Comparison of ENCODE assay signal across 3 fruit fly cellular contexts in genomic region chr3R:25880198-25880970, dm6.
A peak's percentile ranks its signal among the peaks of the same experiment; 100 is the strongest.
TF ChIP-seq lines count a peak whose summit lies in the region.

No protein-coding gene starts in this region.

TF ChIP-seq in whole organism, embryonic, 481 proteins besides CTCF, POLR2A, EP300 and RAD21 (continued from another document and continues in another):
- TF ChIP-seq Dp (GFP tag; optimal IDR thresholded peaks at IDR 0.05; lab: Kevin White, UChicago) (no peak), CG10209 (GFP tag; optimal IDR thresholded peaks at IDR 0.05; lab: Kevin White, UChicago) (peak; percentile 42), Asciz (GFP tag; optimal IDR thresholded peaks at IDR 0.05; lab: Kevin White, UChicago) (peak; percentile 37), CG1529 (GFP tag; optimal IDR thresholded peaks at IDR 0.05; lab: Kevin White, UChicago) (no peak), CG14667 (GFP tag; IDR thresholded peaks at IDR 0.05; lab: Robert Waterston, UW) (no peak), Myb (GFP tag; optimal IDR thresholded peaks at IDR 0.05; lab: Kevin White, UChicago) (peak; percentile 3), nau (GFP tag; optimal IDR thresholded peaks at IDR 0.05; lab: Kevin White, UChicago) (no peak), ewg (GFP tag; optimal IDR thresholded peaks at IDR 0.05; lab: Kevin White, UChicago) (no peak), CG12299 (tag; optimal IDR thresholded peaks at IDR 0.05; lab: Kevin White, UChicago) (no peak), sr (GFP tag; IDR thresholded peaks at IDR 0.05; lab: Robert Waterston, UW) (no peak; the same call in 2 of the 3 replicates), CG8089 (GFP tag; optimal IDR thresholded peaks at IDR 0.05; lab: Kevin White, UChicago) (no peak), CG4404 (GFP tag; IDR thresholded peaks at IDR 0.05; lab: Robert Waterston, UW) (no peak), CG7839 (tag; optimal IDR thresholded peaks at IDR 0.05; lab: Kevin White, UChicago) (peak; percentile 59), Oli (tag; optimal IDR thresholded peaks at IDR 0.05; lab: Kevin White, UChicago) (peak; percentile 47), Oaz (GFP tag; IDR thresholded peaks at IDR 0.05; lab: Robert Waterston, UW) (no peak), pho (GFP tag; optimal IDR thresholded peaks at IDR 0.05; lab: Kevin White, UChicago) (no peak), sens (GFP tag; lab: Kevin White, UChicago) (peak; percentile 37), CG34422 (GFP tag; IDR thresholded peaks at IDR 0.05; lab: Robert Waterston, UW) (no peak), CG2116 (GFP tag; optimal IDR thresholded peaks at IDR 0.05; lab: Kevin White, UChicago) (no peak), stwl (tag; optimal IDR thresholded peaks at IDR 0.05; lab: Kevin White, UChicago) (no peak), run (tag; optimal IDR thresholded peaks at IDR 0.05; lab: Kevin White, UChicago) (no peak), h (optimal IDR thresholded peaks at IDR 0.05; lab: Kevin White, UChicago) (no peak), CG3847 (GFP tag; IDR thresholded peaks at IDR 0.05; lab: Robert Waterston, UW) (no peak), Nf-YC (tag; optimal IDR thresholded peaks at IDR 0.05; lab: Kevin White, UChicago) (peak; percentile 1), her (GFP tag; optimal IDR thresholded peaks at IDR 0.05; lab: Kevin White, UChicago) (no peak), CG33557 (GFP tag; optimal IDR thresholded peaks at IDR 0.05; lab: Kevin White, UChicago) (peak; percentile 24), Ada2b (GFP tag; IDR thresholded peaks at IDR 0.05; lab: Robert Waterston, UW) (0 out of 2 replicates have a peak, but pooled peaks have one; percentile 13), Rfx (GFP tag; IDR thresholded peaks at IDR 0.05; lab: Robert Waterston, UW) (peak; percentile 26; the same call in 1 of the 2 replicates), CG2678 (tag; optimal IDR thresholded peaks at IDR 0.05; lab: Kevin White, UChicago) (peak; percentile 76), CG11695 (GFP tag; IDR thresholded peaks at IDR 0.05; lab: Robert Waterston, UW) (0 out of 3 replicates have a peak, but pooled peaks have one; percentile 41), Hmr (GFP tag; optimal IDR thresholded peaks at IDR 0.05; lab: Kevin White, UChicago) (peak; percentile 66), Optix (GFP tag; IDR thresholded peaks at IDR 0.05; lab: Robert Waterston, UW) (no peak), danr (GFP tag; IDR thresholded peaks at IDR 0.05; lab: Robert Waterston, UW) (no peak), CG14965 (GFP tag; optimal IDR thresholded peaks at IDR 0.05; lab: Kevin White, UChicago; ENCODE audit: borderline replicate concordance) (no peak), so (GFP tag; IDR thresholded peaks at IDR 0.05; lab: Robert Waterston, UW) (no peak), Hr3 (GFP tag; optimal IDR thresholded peaks at IDR 0.05; lab: Kevin White, UChicago) (peak; percentile 68), Elba2 (GFP tag; optimal IDR thresholded peaks at IDR 0.05; lab: Kevin White, UChicago) (no peak), HLHmδ (GFP tag; optimal IDR thresholded peaks at IDR 0.05; lab: Kevin White, UChicago) (no peak), mld (GFP tag; IDR thresholded peaks at IDR 0.05; lab: Robert Waterston, UW; ENCODE audit: partially characterized antibody) (no peak), BEAF-32 (GFP tag; optimal IDR thresholded peaks at IDR 0.05; lab: Kevin White, UChicago) (no peak), otp (GFP tag; IDR thresholded peaks at IDR 0.05; lab: Robert Waterston, UW) (no peak; the same call in 2 of the 3 replicates), E2f2 (GFP tag; IDR thresholded peaks at IDR 0.05; lab: Robert Waterston, UW) (no peak), bbx (GFP tag; IDR thresholded peaks at IDR 0.05; lab: Robert Waterston, UW; ENCODE audit: partially characterized antibody) (no peak), zen (tag; optimal IDR thresholded peaks at IDR 0.05; lab: Kevin White, UChicago) (no peak), CG6689 (GFP tag; IDR thresholded peaks at IDR 0.05; lab: Robert Waterston, UW) (peak; percentile 59)

TF ChIP-seq in whole organism, prepupa, 60 proteins besides CTCF, POLR2A, EP300 and RAD21 (continued from another document):
- peak; percentile 35 for TF ChIP-seq Eip75B (GFP tag; optimal IDR thresholded peaks at IDR 0.05; lab: Kevin White, UChicago)
- peak; percentile 41 for TF ChIP-seq OdsH (GFP tag; optimal IDR thresholded peaks at IDR 0.05; lab: Kevin White, UChicago)
- peak; percentile 9 to 50 for TF ChIP-seq ss (GFP tag; optimal IDR thresholded peaks at IDR 0.05; lab: Kevin White, UChicago)
- no peak for TF ChIP-seq eg (GFP tag; IDR thresholded peaks at IDR 0.05; lab: Robert Waterston, UW)
- TF ChIP-seq Hr4 (GFP tag; optimal IDR thresholded peaks at IDR 0.05; lab: Kevin White, UChicago) = peak; percentile 47
- TF ChIP-seq Hr39 (GFP tag; optimal IDR thresholded peaks at IDR 0.05; lab: Kevin White, UChicago) = peak; percentile 28
- TF ChIP-seq CG6792 (GFP tag; optimal IDR thresholded peaks at IDR 0.05; lab: Kevin White, UChicago) = peak; percentile 62
- TF ChIP-seq CG8119 (GFP tag; IDR thresholded peaks at IDR 0.05; lab: Robert Waterston, UW) = peak; percentile 70
- peak; percentile 39 for TF ChIP-seq CG31627 (GFP tag; optimal IDR thresholded peaks at IDR 0.05; lab: Kevin White, UChicago)
- TF ChIP-seq CG11294 (GFP tag; IDR thresholded peaks at IDR 0.05; lab: Robert Waterston, UW) = no peak
- peak; percentile 24 for TF ChIP-seq CG7368 (GFP tag; optimal IDR thresholded peaks at IDR 0.05; lab: Kevin White, UChicago)
- peak; percentile 35 for TF ChIP-seq Met (GFP tag; optimal IDR thresholded peaks at IDR 0.05; lab: Kevin White, UChicago)
- TF ChIP-seq pdm3 (GFP tag; optimal IDR thresholded peaks at IDR 0.05; lab: Kevin White, UChicago) = peak; percentile 15
- peak; percentile 18; the same call in 1 of the 3 replicates for TF ChIP-seq CG6163 (GFP tag; IDR thresholded peaks at IDR 0.05; lab: Robert Waterston, UW)
- peak; percentile 34 for TF ChIP-seq lz (GFP tag; optimal IDR thresholded peaks at IDR 0.05; lab: Kevin White, UChicago)
- TF ChIP-seq CG34406 (GFP tag; optimal IDR thresholded peaks at IDR 0.05; lab: Kevin White, UChicago) = peak; percentile 64
- TF ChIP-seq Lpt (GFP tag; optimal IDR thresholded peaks at IDR 0.05; lab: Kevin White, UChicago) = peak; percentile 52
- TF ChIP-seq vri (GFP tag; optimal IDR thresholded peaks at IDR 0.05; lab: Kevin White, UChicago) = peak; percentile 12
- peak; percentile 63 for TF ChIP-seq achi (GFP tag; optimal IDR thresholded peaks at IDR 0.05; lab: Kevin White, UChicago)
- peak; percentile 53 for TF ChIP-seq esn (GFP tag; optimal IDR thresholded peaks at IDR 0.05; lab: Kevin White, UChicago)
- TF ChIP-seq spab (GFP tag; optimal IDR thresholded peaks at IDR 0.05; lab: Kevin White, UChicago) = peak; percentile 23
- TF ChIP-seq Ets96B (tag; optimal IDR thresholded peaks at IDR 0.05; lab: Kevin White, UChicago) = peak; percentile 53
- TF ChIP-seq CG15336 (GFP tag; IDR thresholded peaks at IDR 0.05; lab: Robert Waterston, UW) = peak; percentile 70
- no peak for TF ChIP-seq Ets21C (GFP tag; optimal IDR thresholded peaks at IDR 0.05; lab: Kevin White, UChicago)
- peak; percentile 76 for TF ChIP-seq Eip78C (GFP tag; lab: Kevin White, UChicago)
- peak in 1 of 2 experiments; percentile 55 for TF ChIP-seq salr (GFP tag; optimal IDR thresholded peaks at IDR 0.05; lab: Kevin White, UChicago)
- TF ChIP-seq CG32006 (GFP tag; optimal IDR thresholded peaks at IDR 0.05; lab: Kevin White, UChicago) = peak; percentile 82
- no peak for TF ChIP-seq Sox15 (GFP tag; optimal IDR thresholded peaks at IDR 0.05; lab: Kevin White, UChicago)
- TF ChIP-seq net (GFP tag; optimal IDR thresholded peaks at IDR 0.05; lab: Kevin White, UChicago) = peak; percentile 52
- TF ChIP-seq cyc (GFP tag; optimal IDR thresholded peaks at IDR 0.05; lab: Kevin White, UChicago) = peak; percentile 14
- peak; percentile 57 for TF ChIP-seq CG8632 (GFP tag; optimal IDR thresholded peaks at IDR 0.05; lab: Kevin White, UChicago)

TF ChIP-seq in whole organism, wandering third instar larva, 38 proteins besides CTCF, POLR2A, EP300 and RAD21 (continued from another document):
- TF ChIP-seq Dif (GFP tag; optimal IDR thresholded peaks at IDR 0.05; lab: Kevin White, UChicago; ENCODE audit: partially characterized antibody) (peak; percentile 74), CG32264 (GFP tag; optimal IDR thresholded peaks at IDR 0.05; lab: Kevin White, UChicago) (no peak), Rel (GFP tag; optimal IDR thresholded peaks at IDR 0.05; lab: Kevin White, UChicago) (no peak), Rel (tag; optimal IDR thresholded peaks at IDR 0.05; lab: Kevin White, UChicago) (no peak), Myc (optimal IDR thresholded peaks at IDR 0.05; lab: Kevin White, UChicago) (peak; percentile 13), tai (GFP tag; optimal IDR thresholded peaks at IDR 0.05; lab: Kevin White, UChicago) (no peak), Hr78 (GFP tag; optimal IDR thresholded peaks at IDR 0.05; lab: Kevin White, UChicago) (no peak), Jra (GFP tag; optimal IDR thresholded peaks at IDR 0.05; lab: Kevin White, UChicago) (no peak), psq (GFP tag; optimal IDR thresholded peaks at IDR 0.05; lab: Kevin White, UChicago) (peak; percentile 60), br (GFP tag; optimal IDR thresholded peaks at IDR 0.05; lab: Kevin White, UChicago) (no peak), OdsH (GFP tag; optimal IDR thresholded peaks at IDR 0.05; lab: Kevin White, UChicago) (peak; percentile 33)
